Worm (Caenorhabditis elegans): Measurements from ENCODE around the gene Y67D8B.2.

- no peak for TF ChIP-seq ZK546.5 (tag; optimal IDR thresholded peaks at IDR 0.05)
- no peak for TF ChIP-seq aly-2 (tag; optimal IDR thresholded peaks at IDR 0.05)
- no peak for TF ChIP-seq zag-1 (tag; optimal IDR thresholded peaks at IDR 0.05)
- no peak for TF ChIP-seq nhr-28 (tag; optimal IDR thresholded peaks at IDR 0.05)
- no peak for TF ChIP-seq elt-2 (tag; optimal IDR thresholded peaks at IDR 0.05)
- no peak for TF ChIP-seq fos-1 (tag; optimal IDR thresholded peaks at IDR 0.05)
- no peak for TF ChIP-seq pha-4 (tag; optimal IDR thresholded peaks at IDR 0.05)
Measured at ce11 chrIV:3182920-3183319, 8.4 kb downstream of the Y67D8B.2 start.
